Worm (Caenorhabditis elegans) whole organism, L1 larva: ENCODE data around the gene Y40A1A.3.
A peak's percentile ranks its signal among the peaks of the same experiment; 100 is the strongest.

Source experiments
- alr-1 ChIP-seq: fragments of 200-800 bp; sonication (Bioruptor generic); optimal IDR thresholded peaks from 2 replicates; lab custom pipeline; 2018; ENCODE audit warnings: borderline replicate concordance, mild to moderate bottlenecking, missing genetic modification characterization, missing compliant biosample characterization
- lin-39 ChIP-seq: fragments of 150-350 bp; optimal IDR thresholded peaks from 2 replicates; lab custom pipeline; 2014; ENCODE audit warnings: missing biosample characterization, missing genetic modification reagents, missing genetic modification characterization
- skn-1 ChIP-seq: fragments of 150-350 bp; optimal IDR thresholded peaks from 2 replicates; lab custom pipeline; 2014; ENCODE audit warnings: missing biosample characterization, missing genetic modification characterization

DNA sequence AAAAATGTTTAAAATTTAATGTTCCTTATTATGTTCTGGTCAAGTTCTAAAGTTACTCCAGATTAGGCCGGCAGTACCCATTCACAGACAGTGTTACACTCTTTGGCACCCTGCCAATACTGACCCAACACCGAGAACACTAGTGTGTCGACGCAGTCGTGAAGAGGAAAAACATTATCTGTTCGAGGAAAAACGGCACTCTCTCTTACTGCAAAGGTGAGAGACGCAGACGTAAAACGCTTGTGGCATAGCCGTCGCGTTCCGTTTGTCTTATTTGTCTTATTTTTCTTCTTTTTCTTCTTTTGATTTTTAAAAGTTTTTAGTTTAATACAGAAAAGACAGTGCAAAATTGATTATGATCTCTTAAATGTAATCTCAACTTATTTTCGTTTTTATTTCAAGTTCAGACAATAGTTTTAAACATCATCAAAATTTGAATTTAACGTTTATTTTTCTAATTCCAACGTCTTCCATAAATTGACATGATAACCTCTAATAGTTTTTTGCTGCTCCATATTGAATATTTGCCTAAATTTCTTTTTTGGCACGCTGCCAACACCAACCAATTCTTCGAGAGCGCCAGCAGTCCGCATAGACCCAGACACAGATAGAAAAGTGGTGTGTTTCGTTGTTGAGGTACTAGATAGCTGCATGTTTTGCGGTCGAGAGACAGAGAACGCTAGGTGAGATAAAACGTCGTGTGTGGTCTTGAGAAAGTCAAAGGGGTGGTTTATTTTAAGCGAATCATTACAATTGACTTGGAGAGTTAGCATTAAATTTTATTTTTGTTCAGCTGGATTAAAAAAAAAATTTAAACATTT lies 36.7 kb downstream of the Y40A1A.3 start:
- no peak for TF ChIP-seq alr-1 (tag; lab: Kevin White, UChicago)
- TF ChIP-seq lin-39 (tag; lab: Kevin White, UChicago), result no peak
- TF ChIP-seq skn-1 (tag; lab: Kevin White, UChicago), result peak; percentile 64
